Fruit fly (Drosophila melanogaster) whole organism, embryonic: ENCODE measurements around the gene rols.

Source experiments
- Abd-B ChIP-seq: fragments of 200-800 bp; sonication (Bioruptor generic); optimal IDR thresholded peaks from 2 replicates; lab custom pipeline; 2018; ENCODE audit warnings: missing biosample characterization, mild to moderate bottlenecking, missing genetic modification characterization, moderate library complexity
- CG14667 ChIP-seq: fragments of 200-800 bp; sonication (Bioruptor generic); IDR thresholded peaks from 2 replicates; pipeline ENCODE4 v1.3.6; 2022; ENCODE audit warnings: missing biosample characterization, missing genetic modification characterization
- CG14965 ChIP-seq: fragments of 200-800 bp; sonication (Bioruptor generic); optimal IDR thresholded peaks from 2 replicates; lab custom pipeline; 2016; ENCODE audit warnings: missing biosample characterization, missing genetic modification characterization, borderline replicate concordance
- CG15514 ChIP-seq: fragments of 200-800 bp; sonication (Bioruptor generic); optimal IDR thresholded peaks from 3 replicates; lab custom pipeline; 2017; ENCODE audit warnings: missing biosample characterization, missing genetic modification characterization, mild to moderate bottlenecking, moderate library complexity, missing genetic modification reagents
- CG15601 ChIP-seq: fragments of 200-800 bp; sonication (Bioruptor generic); optimal IDR thresholded peaks from 3 replicates; lab custom pipeline; 2019; ENCODE audit warnings: missing biosample characterization, mild to moderate bottlenecking, missing genetic modification characterization, moderate library complexity
- CG18011 ChIP-seq: fragments of 200-800 bp; sonication (Bioruptor generic); optimal IDR thresholded peaks from 2 replicates; lab custom pipeline; 2017; ENCODE audit warnings: missing biosample characterization, missing genetic modification characterization, mild to moderate bottlenecking, moderate library complexity, missing genotype
- CG3065 ChIP-seq: fragments of 200-800 bp; sonication (Bioruptor generic); optimal IDR thresholded peaks from 2 replicates; lab custom pipeline; 2016; ENCODE audit warnings: missing biosample characterization, missing genetic modification characterization
- CG31388 ChIP-seq: fragments of 200-800 bp; sonication (Bioruptor generic); optimal IDR thresholded peaks from 2 replicates; lab custom pipeline; 2016; ENCODE audit warnings: missing biosample characterization, missing genetic modification characterization
- CG4328 ChIP-seq: fragments of 200-800 bp; sonication (Bioruptor generic); optimal IDR thresholded peaks from 3 replicates; lab custom pipeline; 2017; ENCODE audit warnings: missing biosample characterization, missing genetic modification reagents, missing genetic modification characterization
- CG4404 ChIP-seq: fragments of 200-800 bp; sonication (Bioruptor generic); IDR thresholded peaks from 2 replicates; pipeline ENCODE4 v1.3.6; 2022; ENCODE audit warnings: missing biosample characterization, missing genetic modification characterization
- CG6272 ChIP-seq: fragments of 200-800 bp; sonication (Bioruptor generic); IDR thresholded peaks from 2 replicates; pipeline ENCODE4 v1.3.6; 2022; ENCODE audit warnings: missing biosample characterization, missing genetic modification characterization
- CG6791 ChIP-seq: fragments of 200-800 bp; sonication (Bioruptor generic); IDR thresholded peaks from 3 replicates; pipeline ENCODE4 v1.3.6; 2022; ENCODE audit warnings: missing biosample characterization, missing genetic modification characterization; ENCODE audit not compliant: partially characterized antibody
- CG8478 ChIP-seq: fragments of >200 bp; optimal IDR thresholded peaks from 2 replicates; lab custom pipeline; 2018
- CHES-1-like ChIP-seq: fragments of 200-800 bp; sonication (Bioruptor generic); optimal IDR thresholded peaks from 2 replicates; lab custom pipeline; 2016; ENCODE audit warnings: missing biosample characterization, missing genetic modification characterization
- Chrac-16 ChIP-seq: fragments of 200-800 bp; sonication (Bioruptor generic); optimal IDR thresholded peaks from 3 replicates; lab custom pipeline; 2016; ENCODE audit warnings: missing biosample characterization, missing genetic modification characterization
- D ChIP-seq, 2 experiments: fragments of 200-800 bp in 1 of 2; fragments of >200 bp in 1 of 2; sonication (Bioruptor generic) in 1 of 2; optimal IDR thresholded peaks; 2 replicates in 1 of 2; 3 replicates in 1 of 2; lab custom pipeline; 2017; ENCODE audit warnings: mild to moderate bottlenecking in 1 of 2, missing biosample characterization in 1 of 2, missing genetic modification characterization in 1 of 2, missing genetic modification reagents in 1 of 2
- E2f1 ChIP-seq: fragments of 200-800 bp; sonication (Bioruptor generic); IDR thresholded peaks from 2 replicates; pipeline ENCODE4 v1.3.6; 2022; ENCODE audit warnings: missing biosample characterization, missing genetic modification characterization
- E2f2 ChIP-seq: fragments of 200-800 bp; sonication (Bioruptor generic); IDR thresholded peaks from 2 replicates; pipeline ENCODE4 v1.3.6; 2022; ENCODE audit warnings: missing biosample characterization, missing genetic modification characterization
- Fer3 ChIP-seq: fragments of 200-800 bp; sonication (Bioruptor generic); optimal IDR thresholded peaks from 2 replicates; lab custom pipeline; 2018; ENCODE audit warnings: missing biosample characterization, mild to moderate bottlenecking, missing genetic modification characterization, moderate library complexity
- HHEX ChIP-seq: fragments of 200-800 bp; sonication (Bioruptor generic); optimal IDR thresholded peaks from 3 replicates; lab custom pipeline; 2017; ENCODE audit warnings: missing biosample characterization, mild to moderate bottlenecking, missing genetic modification characterization, missing genetic modification reagents
- Hr78 ChIP-seq, 2 experiments: fragments of 200-800 bp in 1 of 2; fragments of >200 bp in 1 of 2; sonication (Bioruptor generic) in 1 of 2; optimal IDR thresholded peaks; 2 replicates each; lab custom pipeline; 2017 to 2019; ENCODE audit warnings: missing biosample characterization in 2 of 2, missing genetic modification characterization in 2 of 2, mild to moderate bottlenecking in 1 of 2, moderate library complexity in 1 of 2
- Med ChIP-seq: fragments of 200-800 bp; sonication (Bioruptor generic); peaks from one replicate; lab custom pipeline; 2016; ENCODE audit warnings: missing biosample characterization, missing genetic modification characterization, mild to moderate bottlenecking, inconsistent platforms, moderate library complexity
- Mrtf ChIP-seq: fragments of 200-800 bp; sonication (Bioruptor generic); IDR thresholded peaks from 3 replicates; pipeline ENCODE4 v1.3.6; 2022; ENCODE audit warnings: missing biosample characterization, missing genetic modification characterization
- Poxn ChIP-seq: fragments of 200-800 bp; sonication (Bioruptor generic); IDR thresholded peaks from 2 replicates; pipeline ENCODE4 v1.3.6; 2022; ENCODE audit warnings: missing biosample characterization, missing genetic modification characterization
- Sry-δ ChIP-seq: fragments of 200-800 bp; sonication (Bioruptor generic); optimal IDR thresholded peaks from 2 replicates; lab custom pipeline; 2016; ENCODE audit warnings: missing biosample characterization, missing genetic modification characterization
- al ChIP-seq: fragments of 200-800 bp; sonication (Bioruptor generic); IDR thresholded peaks from 2 replicates; pipeline ENCODE4 v1.3.6; 2022; ENCODE audit warnings: missing biosample characterization, missing genetic modification characterization
- ase ChIP-seq: fragments of 200-800 bp; sonication (Bioruptor generic); IDR thresholded peaks from 3 replicates; pipeline ENCODE4 v1.3.6; 2022; ENCODE audit warnings: missing biosample characterization, missing genetic modification characterization
- ash1 ChIP-seq: fragments of 200-800 bp; sonication (Bioruptor generic); optimal IDR thresholded peaks from 2 replicates; lab custom pipeline; 2018; ENCODE audit warnings: missing biosample characterization, mild to moderate bottlenecking, missing genetic modification characterization
- bsh ChIP-seq, 2 experiments: fragments of 200-800 bp; sonication (Bioruptor generic); optimal IDR thresholded peaks; 2 replicates each; lab custom pipeline; 2017 to 2018; ENCODE audit warnings: mild to moderate bottlenecking in 2 of 2, missing biosample characterization in 2 of 2, missing genetic modification characterization in 2 of 2, moderate library complexity in 1 of 2
- btn ChIP-seq: fragments of 200-800 bp; sonication (Bioruptor generic); optimal IDR thresholded peaks from 2 replicates; lab custom pipeline; 2016; ENCODE audit warnings: missing biosample characterization, missing genetic modification characterization
- chinmo ChIP-seq: fragments of 200-800 bp; sonication (Bioruptor generic); IDR thresholded peaks from 4 replicates; pipeline ENCODE4 v1.3.6; 2022; ENCODE audit warnings: missing biosample characterization, missing genetic modification characterization; ENCODE audit not compliant: partially characterized antibody
- ci ChIP-seq: fragments of 200-800 bp; sonication (Bioruptor generic); IDR thresholded peaks from 3 replicates; pipeline ENCODE4 v1.3.6; 2022; ENCODE audit warnings: missing biosample characterization, missing genetic modification characterization
- crc ChIP-seq: fragments of 200-800 bp; sonication (Bioruptor generic); optimal IDR thresholded peaks from 2 replicates; lab custom pipeline; 2016; ENCODE audit warnings: missing biosample characterization, missing genetic modification characterization
- dimm ChIP-seq: fragments of 200-800 bp; sonication (Bioruptor generic); IDR thresholded peaks from 2 replicates; pipeline ENCODE4 v1.3.6; 2022; ENCODE audit warnings: missing biosample characterization, missing genetic modification characterization
- ewg ChIP-seq: fragments of 200-800 bp; sonication (Bioruptor generic); optimal IDR thresholded peaks from 3 replicates; lab custom pipeline; 2017; ENCODE audit warnings: mild to moderate bottlenecking, missing biosample characterization, missing genetic modification reagents, missing genetic modification characterization
- gcm ChIP-seq: fragments of 200-800 bp; sonication (Bioruptor generic); optimal IDR thresholded peaks from 2 replicates; lab custom pipeline; 2019; ENCODE audit warnings: missing biosample characterization, mild to moderate bottlenecking, missing genetic modification characterization, moderate library complexity
- gsb-n ChIP-seq: fragments of 200-800 bp; sonication (Bioruptor generic); optimal IDR thresholded peaks from 3 replicates; lab custom pipeline; 2018; ENCODE audit warnings: missing biosample characterization, mild to moderate bottlenecking, missing genetic modification characterization
- ham ChIP-seq: fragments of 200-800 bp; sonication (Bioruptor generic); IDR thresholded peaks from 2 replicates; pipeline ENCODE4 v1.3.6; 2022; ENCODE audit warnings: missing biosample characterization, missing genetic modification characterization
- hkb ChIP-seq, 2 experiments: fragments of 200-800 bp in 1 of 2; fragments of >200 bp in 1 of 2; sonication (Bioruptor generic) in 1 of 2; IDR thresholded peaks in 1 of 2; optimal IDR thresholded peaks in 1 of 2; 2 replicates each; pipeline versions ENCODE4 v1.3.6 to Lab custom; 2017 to 2022; ENCODE audit warnings: missing biosample characterization in 1 of 2, missing genetic modification characterization in 1 of 2
- jumu ChIP-seq: fragments of 200-800 bp; sonication (Bioruptor generic); optimal IDR thresholded peaks from 3 replicates; lab custom pipeline; 2016; ENCODE audit warnings: missing biosample characterization, missing genetic modification characterization
- pnt ChIP-seq: fragments of 200-800 bp; sonication (Bioruptor generic); optimal IDR thresholded peaks from 3 replicates; lab custom pipeline; 2016; ENCODE audit warnings: missing biosample characterization, missing genetic modification characterization
- rib ChIP-seq: fragments of 200-800 bp; sonication (Bioruptor generic); IDR thresholded peaks from 2 replicates; pipeline ENCODE4 v1.3.6; 2022; ENCODE audit warnings: missing biosample characterization, missing genetic modification characterization
- row ChIP-seq: fragments of 200-800 bp; sonication (Bioruptor generic); IDR thresholded peaks from 3 replicates; pipeline ENCODE4 v1.3.6; 2022; ENCODE audit warnings: missing biosample characterization, missing genetic modification characterization
- sob ChIP-seq: fragments of 200-800 bp; sonication (Bioruptor generic); IDR thresholded peaks from 2 replicates; pipeline ENCODE4 v1.3.6; 2022; ENCODE audit warnings: missing biosample characterization, missing genetic modification characterization
- ssp ChIP-seq: fragments of 200-800 bp; sonication (Bioruptor generic); IDR thresholded peaks from 2 replicates; pipeline ENCODE4 v1.3.6; 2022; ENCODE audit warnings: missing biosample characterization, missing genetic modification characterization
- sug ChIP-seq: fragments of 200-800 bp; optimal IDR thresholded peaks from 2 replicates; lab custom pipeline; 2019; ENCODE audit warnings: missing biosample characterization, mild to moderate bottlenecking, missing genetic modification characterization, moderate library complexity
- tgo ChIP-seq: fragments of 200-800 bp; sonication (Bioruptor generic); IDR thresholded peaks from 3 replicates; pipeline ENCODE4 v1.3.6; 2022; ENCODE audit warnings: missing biosample characterization, missing genetic modification characterization
- tll ChIP-seq, 2 experiments: fragments of 200-800 bp in 1 of 2; fragments of >200 bp in 1 of 2; sonication (Bioruptor generic) in 1 of 2; optimal IDR thresholded peaks; 2 replicates each; lab custom pipeline; 2017 to 2019; ENCODE audit warnings: missing biosample characterization in 2 of 2, missing genetic modification characterization in 2 of 2, mild to moderate bottlenecking in 1 of 2, moderate library complexity in 1 of 2
- tna ChIP-seq: fragments of 200-800 bp; sonication (Bioruptor generic); IDR thresholded peaks from 2 replicates; pipeline ENCODE4 v1.3.6; 2022; ENCODE audit warnings: missing biosample characterization, missing genetic modification characterization; ENCODE audit not compliant: partially characterized antibody
- yki ChIP-seq: fragments of >200 bp; optimal IDR thresholded peaks from 3 replicates; lab custom pipeline; 2018

rols gene

DNA sequence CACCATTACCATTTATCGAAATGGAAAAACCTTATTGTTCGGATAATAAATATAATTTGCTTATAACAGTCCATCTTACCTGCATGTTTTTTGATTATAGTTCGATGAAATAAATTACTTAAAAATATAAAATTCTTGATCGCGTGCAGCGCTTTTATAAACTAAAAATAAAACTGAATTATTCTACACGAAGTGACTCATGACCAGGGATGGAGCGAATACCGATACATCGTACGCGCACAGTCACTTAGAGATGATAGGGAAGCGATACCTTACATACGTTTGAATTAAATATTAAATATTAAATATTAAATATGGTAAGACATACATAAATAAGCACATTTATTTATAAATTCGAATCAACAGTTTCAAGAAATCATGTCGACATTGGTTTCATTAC is 71.7 kb downstream of the rols start, which contains the start of gene viaf (continued):
- TF ChIP-seq Mrtf, result no peak
- peak; percentile 49 for TF ChIP-seq al (GFP tag; lab: Robert Waterston, UW)
- no peak for TF ChIP-seq gcm
- TF ChIP-seq jumu, result no peak
- TF ChIP-seq CG6791 (GFP tag; lab: Robert Waterston, UW), result peak; percentile 95
- no peak for TF ChIP-seq CG31388 (GFP tag; lab: Kevin White, UChicago)
- TF ChIP-seq gsb-n (tag; lab: Kevin White, UChicago), result no peak
- no peak for TF ChIP-seq sug (tag; lab: Kevin White, UChicago)
- TF ChIP-seq Chrac-16 (GFP tag; lab: Kevin White, UChicago), result peak; percentile 53
- TF ChIP-seq HHEX (GFP tag; lab: Kevin White, UChicago), result no peak
- no peak for TF ChIP-seq CG15601 (tag; lab: Kevin White, UChicago)
- TF ChIP-seq D (optimal IDR thresholded peaks at IDR 0.05; lab: Kevin White, UChicago), result no peak
- no peak for TF ChIP-seq D (GFP tag; optimal IDR thresholded peaks at IDR 0.05; lab: Kevin White, UChicago)
- TF ChIP-seq Med (GFP tag; lab: Kevin White, UChicago), result peak; percentile 83
- no peak for TF ChIP-seq CG18011
- TF ChIP-seq CG15514 (GFP tag; lab: Kevin White, UChicago), result peak; percentile 83
- TF ChIP-seq rib, result no peak
- TF ChIP-seq CG4404 (GFP tag; lab: Robert Waterston, UW), result no peak
- TF ChIP-seq Hr78 (GFP tag; optimal IDR thresholded peaks at IDR 0.05; lab: Kevin White, UChicago), result no peak
- TF ChIP-seq sob, result peak; percentile 77
- TF ChIP-seq CG3065 (GFP tag; lab: Kevin White, UChicago), result no peak
- TF ChIP-seq CG4328, result peak; percentile 19
- no peak for TF ChIP-seq CG8478 (lab: Kevin White, UChicago)
- TF ChIP-seq CG6272 (GFP tag; lab: Robert Waterston, UW), result peak; percentile 34
- TF ChIP-seq yki (lab: Kevin White, UChicago), result no peak
- peak; percentile 86 for TF ChIP-seq tna (GFP tag; lab: Robert Waterston, UW)
- TF ChIP-seq E2f2 (GFP tag; lab: Robert Waterston, UW), result peak; percentile 58; the same call in 1 of the 2 replicates
- no peak for TF ChIP-seq ewg (GFP tag; lab: Kevin White, UChicago)
- TF ChIP-seq ase (GFP tag; lab: Robert Waterston, UW), result no peak; the same call in 2 of the 3 replicates
- TF ChIP-seq row (GFP tag; lab: Robert Waterston, UW), result peak; percentile 86
- TF ChIP-seq Sry-δ (GFP tag; lab: Kevin White, UChicago), result peak; percentile 83
- no peak for TF ChIP-seq btn (GFP tag; lab: Kevin White, UChicago)
- TF ChIP-seq Fer3, result no peak
- no peak for TF ChIP-seq crc (GFP tag; lab: Kevin White, UChicago)
- TF ChIP-seq dimm (GFP tag; lab: Robert Waterston, UW), result no peak
- TF ChIP-seq Abd-B (GFP tag; lab: Kevin White, UChicago), result no peak
- TF ChIP-seq tll (GFP tag; optimal IDR thresholded peaks at IDR 0.05; lab: Kevin White, UChicago), result no peak
- peak; percentile 76 for TF ChIP-seq ci
- no peak for TF ChIP-seq CHES-1-like
- peak; percentile 83; the same call in 2 of the 4 replicates for TF ChIP-seq chinmo (GFP tag; lab: Robert Waterston, UW)
- TF ChIP-seq CG14667 (GFP tag; lab: Robert Waterston, UW), result no peak
- no peak for TF ChIP-seq pnt (GFP tag; lab: Kevin White, UChicago)
- TF ChIP-seq CG14965 (GFP tag; lab: Kevin White, UChicago), result no peak
- no peak for TF ChIP-seq ash1 (GFP tag; lab: Kevin White, UChicago)
- no peak for TF ChIP-seq ham (GFP tag; lab: Robert Waterston, UW)
- TF ChIP-seq ssp (GFP tag; lab: Robert Waterston, UW), result no peak
- TF ChIP-seq hkb (optimal IDR thresholded peaks at IDR 0.05; lab: Kevin White, UChicago), result no peak
- TF ChIP-seq hkb (GFP tag; IDR thresholded peaks at IDR 0.05; lab: Robert Waterston, UW), result peak; percentile 66
- peak; percentile 59; the same call in 1 of the 2 replicates for TF ChIP-seq E2f1 (GFP tag; lab: Robert Waterston, UW)
- no peak for TF ChIP-seq bsh (GFP tag; optimal IDR thresholded peaks at IDR 0.05; lab: Kevin White, UChicago)
- TF ChIP-seq Poxn (GFP tag; lab: Robert Waterston, UW), result no peak
- TF ChIP-seq tgo (GFP tag; lab: Robert Waterston, UW), result peak; percentile 29; the same call in 2 of the 3 replicates
